Worm (Caenorhabditis elegans): ENCODE measurements around the gene C25F9.11.

DNA sequence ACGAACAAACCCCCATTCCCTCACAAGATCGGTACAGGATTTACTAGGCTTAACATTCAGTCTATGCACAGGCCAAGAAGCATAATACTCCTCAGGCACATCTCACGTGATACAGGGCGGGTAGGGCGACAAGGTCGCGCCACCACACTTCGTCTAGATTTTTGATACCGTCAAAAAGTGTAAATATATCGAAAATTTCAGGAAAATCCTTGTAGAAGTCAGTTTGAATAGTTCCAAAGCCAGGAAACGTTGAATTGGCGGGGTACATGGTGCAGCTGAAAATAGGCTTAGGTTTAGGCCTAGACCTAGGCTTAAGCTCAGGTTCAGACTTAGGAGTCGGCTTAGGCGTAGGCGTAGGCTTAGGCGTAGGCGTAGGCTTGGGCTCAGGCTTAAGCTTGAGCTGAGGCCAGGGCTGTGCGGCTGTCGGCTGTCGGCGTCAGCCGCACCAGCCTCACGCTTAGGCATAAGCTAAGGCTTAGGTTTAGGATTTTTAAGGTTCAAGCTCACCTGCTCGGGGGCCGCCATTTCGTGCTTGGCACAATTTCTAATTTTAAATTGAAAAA, 2.4 kb downstream of the C25F9.11 start:
- no peak for TF ChIP-seq ama-1 (optimal IDR thresholded peaks at IDR 0.05)
- no peak for TF ChIP-seq nhr-77 (tag; optimal IDR thresholded peaks at IDR 0.05)
- no peak for TF ChIP-seq zag-1 (tag; optimal IDR thresholded peaks at IDR 0.05)
- no peak for TF ChIP-seq ztf-4 (tag; optimal IDR thresholded peaks at IDR 0.05)
- TF ChIP-seq unc-39 (tag; optimal IDR thresholded peaks at IDR 0.05) = no peak
- no peak for TF ChIP-seq nhr-10 (tag; optimal IDR thresholded peaks at IDR 0.05)
- no peak for TF ChIP-seq nhr-12 (tag; optimal IDR thresholded peaks at IDR 0.05)
- TF ChIP-seq blmp-1 (tag; optimal IDR thresholded peaks at IDR 0.05; ENCODE audit: insufficient read depth) = no peak
- no peak for TF ChIP-seq lin-11 (tag; optimal IDR thresholded peaks at IDR 0.05)
- TF ChIP-seq elt-1 (tag; optimal IDR thresholded peaks at IDR 0.05) = no peak
- no peak for TF ChIP-seq sma-9 (GFP tag; optimal IDR thresholded peaks at IDR 0.05)
- no peak for TF ChIP-seq sma-9 (tag; optimal IDR thresholded peaks at IDR 0.05)
- TF ChIP-seq ceh-16 (tag; optimal IDR thresholded peaks at IDR 0.05) = no peak
